Fruit fly (Drosophila melanogaster) whole organism, adult: ENCODE measurements around the gene TwdlF.

Experiments used
- CG11617 ChIP-seq: fragments of 200-800 bp; sonication (Bioruptor generic); optimal IDR thresholded peaks from 2 replicates; lab custom pipeline; 2017; ENCODE audit warnings: mild to moderate bottlenecking, missing biosample characterization, missing genetic modification reagents, missing genetic modification characterization
- CG12768 ChIP-seq: fragments of 200-800 bp; sonication (Bioruptor generic); optimal IDR thresholded peaks from 2 replicates; lab custom pipeline; 2017; ENCODE audit warnings: missing biosample characterization, missing genetic modification characterization, mild to moderate bottlenecking, moderate library complexity, missing genetic modification reagents
- CG5204 ChIP-seq: fragments of 200-800 bp; sonication (Bioruptor generic); optimal IDR thresholded peaks from 2 replicates; lab custom pipeline; 2016; ENCODE audit warnings: missing biosample characterization, missing genetic modification characterization
- Crg-1 ChIP-seq: fragments of 200-800 bp; sonication (Bioruptor generic); optimal IDR thresholded peaks from 2 replicates; lab custom pipeline; 2016; ENCODE audit warnings: missing biosample characterization, missing genetic modification characterization
- kay ChIP-seq: fragments of 200-800 bp; sonication (Bioruptor generic); peaks from one replicate; lab custom pipeline; 2016; ENCODE audit warnings: missing biosample characterization, missing genetic modification characterization, borderline replicate concordance
- pad ChIP-seq: fragments of 200-800 bp; sonication (Bioruptor generic); optimal IDR thresholded peaks from 3 replicates; lab custom pipeline; 2017; ENCODE audit warnings: missing biosample characterization, missing genetic modification characterization, mild to moderate bottlenecking, moderate library complexity, missing genetic modification reagents
- toe ChIP-seq: fragments of 200-800 bp; sonication (Bioruptor generic); optimal IDR thresholded peaks from 2 replicates; lab custom pipeline; 2016; ENCODE audit warnings: missing biosample characterization, missing genetic modification characterization

DNA sequence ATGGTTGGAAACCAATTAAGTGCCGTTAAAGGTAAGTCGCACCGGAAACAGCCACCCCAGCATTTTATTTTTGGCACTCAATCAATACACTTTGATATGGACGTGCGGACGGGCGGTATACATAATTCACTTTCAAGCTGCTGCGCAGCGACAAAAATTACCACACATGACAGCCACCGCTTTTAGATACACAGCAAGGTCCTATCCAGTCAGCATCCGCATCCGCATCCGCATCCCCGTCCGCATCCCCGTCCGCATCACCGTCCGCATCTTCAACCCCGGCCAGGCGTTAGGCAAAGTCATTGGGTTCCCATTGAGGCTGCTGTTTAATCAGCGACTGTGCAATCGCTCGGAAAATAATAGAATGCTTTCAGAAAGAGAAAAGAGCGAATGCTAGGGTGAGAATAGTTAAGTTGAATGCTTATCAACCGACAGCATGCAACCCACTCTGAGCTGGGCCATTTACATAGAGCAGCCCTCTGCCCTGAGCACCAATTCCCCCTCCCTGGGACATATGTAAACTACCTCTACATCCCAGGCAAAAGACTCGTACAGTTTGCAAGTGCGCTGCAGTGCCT, 37.6 kb downstream of the TwdlF start:
- no peak for TF ChIP-seq CG11617 (GFP tag; lab: Kevin White, UChicago)
- no peak for TF ChIP-seq kay (GFP tag; lab: Kevin White, UChicago)
- no peak for TF ChIP-seq toe (GFP tag; lab: Kevin White, UChicago)
- TF ChIP-seq CG12768 (GFP tag; lab: Kevin White, UChicago) = no peak
- no peak for TF ChIP-seq Crg-1 (GFP tag; lab: Kevin White, UChicago)
- no peak for TF ChIP-seq CG5204 (GFP tag; lab: Kevin White, UChicago)
- no peak for TF ChIP-seq pad
